Fruit fly (Drosophila melanogaster): Measurements from ENCODE around the gene CG6845.

dm6 chr3L:153670-154069 lies 7.4 kb downstream of the CG6845 start:
- no peak for TF ChIP-seq lola (GFP tag; optimal IDR thresholded peaks at IDR 0.05)
- TF ChIP-seq CrebA (GFP tag; optimal IDR thresholded peaks at IDR 0.05; ENCODE audit: borderline replicate concordance) = no peak
- TF ChIP-seq usp (GFP tag; optimal IDR thresholded peaks at IDR 0.05) = no peak
- no peak for TF ChIP-seq fru (GFP tag; optimal IDR thresholded peaks at IDR 0.05)

Data from whole organism, wandering third instar larva.